Worm (Caenorhabditis elegans): ENCODE data around the gene hmg-12.

- TF ChIP-seq nhr-120 (GFP tag; IDR thresholded peaks at IDR 0.05): no peak
- TF ChIP-seq Y79H2A.3 (GFP tag; conservative IDR thresholded peaks at IDR 0.05): no peak
- TF ChIP-seq let-526 (GFP tag; IDR thresholded peaks at IDR 0.05): no peak
- TF ChIP-seq dpl-1 (GFP tag; optimal IDR thresholded peaks at IDR 0.05): no peak
- TF ChIP-seq zfh-2 (GFP tag; conservative IDR thresholded peaks at IDR 0.05): no peak
- no peak for TF ChIP-seq F57C9.4 (tag; optimal IDR thresholded peaks at IDR 0.05)
- TF ChIP-seq unc-62 (GFP tag; optimal IDR thresholded peaks at IDR 0.05): no peak
- TF ChIP-seq Y53G8AR.9 (GFP tag; conservative IDR thresholded peaks at IDR 0.05): no peak
- TF ChIP-seq madf-8 (GFP tag; conservative IDR thresholded peaks at IDR 0.05): no peak
- TF ChIP-seq F23B12.7 (tag; optimal IDR thresholded peaks at IDR 0.05; ENCODE audit: insufficient read depth): no peak
- TF ChIP-seq T26A5.8 (tag; optimal IDR thresholded peaks at IDR 0.05): no peak
- TF ChIP-seq ccch-3 (GFP tag; optimal IDR thresholded peaks at IDR 0.05): no peak
- TF ChIP-seq D2030.7 (GFP tag; IDR thresholded peaks at IDR 0.05): no peak
- no peak for TF ChIP-seq pbrm-1 (GFP tag; IDR thresholded peaks at IDR 0.05)
Measured at ce11 chrII:11954811-11955210, 38.5 kb downstream of the hmg-12 start.

Measured in whole organism, young adult.